Worm (Caenorhabditis elegans) whole organism, L1 larva: Measurements from ENCODE around the gene sfrp-1.

ENCODE experiments used
- C04F5.9 ChIP-seq: sonication (generic microtip); optimal IDR thresholded peaks from 2 replicates; lab custom pipeline; 2016; ENCODE audit warnings: missing genetic modification characterization, missing compliant biosample characterization
- C34B4.2 ChIP-seq: sonication (generic microtip); optimal IDR thresholded peaks from 2 replicates; lab custom pipeline; 2017; ENCODE audit warnings: mild to moderate bottlenecking, missing genetic modification characterization, missing compliant biosample characterization
- F16B12.6 ChIP-seq: fragments of 150-350 bp; optimal IDR thresholded peaks from 2 replicates; lab custom pipeline; 2014; ENCODE audit warnings: missing biosample characterization, missing genetic modification characterization
- Y116A8C.19 ChIP-seq: sonication (generic microtip); optimal IDR thresholded peaks from 2 replicates; lab custom pipeline; 2016; ENCODE audit warnings: missing compliant biosample characterization, missing genetic modification characterization, borderline replicate concordance
- aha-1 ChIP-seq: fragments of 150-350 bp; optimal IDR thresholded peaks from 2 replicates; lab custom pipeline; 2014; ENCODE audit warnings: missing biosample characterization, missing genetic modification characterization
- ama-1 ChIP-seq: fragments of 150-350 bp; optimal IDR thresholded peaks from 2 replicates; lab custom pipeline; 2014
- blmp-1 ChIP-seq: fragments of 150-350 bp; optimal IDR thresholded peaks from 2 replicates; lab custom pipeline; 2014; ENCODE audit warnings: missing biosample characterization, missing genetic modification characterization
- ceh-63 ChIP-seq: fragments of 200-800 bp; sonication (Bioruptor generic); optimal IDR thresholded peaks from 2 replicates; lab custom pipeline; 2018; ENCODE audit warnings: mild to moderate bottlenecking, missing genetic modification characterization, missing compliant biosample characterization
- ceh-88 ChIP-seq: fragments of 200-800 bp; sonication (Bioruptor generic); IDR thresholded peaks from 2 replicates; pipeline ENCODE4 v1.3.6; 2022; ENCODE audit warnings: missing genetic modification characterization, missing compliant biosample characterization
- ceh-90 ChIP-seq: sonication (generic microtip); optimal IDR thresholded peaks from 2 replicates; lab custom pipeline; 2016; ENCODE audit warnings: missing genetic modification characterization, missing compliant biosample characterization
- ces-1 ChIP-seq: fragments of 150-350 bp; optimal IDR thresholded peaks from 2 replicates; lab custom pipeline; 2014; ENCODE audit warnings: missing biosample characterization, missing genetic modification reagents, missing genetic modification characterization
- elt-2 ChIP-seq: sonication (generic microtip); optimal IDR thresholded peaks from 2 replicates; lab custom pipeline; 2016; ENCODE audit warnings: missing genetic modification characterization, mild to moderate bottlenecking, inconsistent platforms, missing compliant biosample characterization, missing genetic modification reagents
- fkh-10 ChIP-seq: sonication (generic microtip); optimal IDR thresholded peaks from 2 replicates; lab custom pipeline; 2017; ENCODE audit warnings: missing biosample characterization, missing genetic modification reagents, missing genetic modification characterization
- fkh-4 ChIP-seq: sonication (generic microtip); optimal IDR thresholded peaks from 2 replicates; lab custom pipeline; 2016; ENCODE audit warnings: missing compliant biosample characterization, missing genetic modification characterization, borderline replicate concordance
- hpl-2 ChIP-seq: fragments of 150-350 bp; optimal IDR thresholded peaks from 2 replicates; lab custom pipeline; 2014; ENCODE audit warnings: missing biosample characterization, missing genetic modification reagents, missing genetic modification characterization
- irx-1 ChIP-seq: sonication (generic microtip); optimal IDR thresholded peaks from 2 replicates; lab custom pipeline; 2016; ENCODE audit warnings: missing genetic modification characterization, missing compliant biosample characterization
- jun-1 ChIP-seq: fragments of 150-350 bp; optimal IDR thresholded peaks from 2 replicates; lab custom pipeline; 2014; ENCODE audit warnings: missing biosample characterization, missing genetic modification reagents, missing genetic modification characterization
- lin-13 ChIP-seq: fragments of 150-350 bp; optimal IDR thresholded peaks from 2 replicates; lab custom pipeline; 2014; ENCODE audit warnings: missing biosample characterization, missing genetic modification reagents, missing genetic modification characterization
- lin-35 ChIP-seq, 2 experiments: fragments of 150-350 bp; optimal IDR thresholded peaks; 2 replicates each; lab custom pipeline; 2014; ENCODE audit warnings: missing biosample characterization in 2 of 2, missing genetic modification characterization in 2 of 2, missing genetic modification reagents in 2 of 2
- lin-39 ChIP-seq: fragments of 150-350 bp; optimal IDR thresholded peaks from 2 replicates; lab custom pipeline; 2014; ENCODE audit warnings: missing biosample characterization, missing genetic modification reagents, missing genetic modification characterization
- lir-3 ChIP-seq: sonication (generic microtip); optimal IDR thresholded peaks from 2 replicates; lab custom pipeline; 2016; ENCODE audit warnings: mild to moderate bottlenecking, missing genetic modification characterization, moderate library complexity, missing compliant biosample characterization; ENCODE audit not compliant: poor library complexity
- lsy-2 ChIP-seq, 2 experiments: fragments of 150-350 bp; optimal IDR thresholded peaks; 2 replicates each; lab custom pipeline; 2014; ENCODE audit warnings: missing biosample characterization in 2 of 2, missing genetic modification characterization in 2 of 2
- mdl-1 ChIP-seq, 2 experiments: fragments of 150-350 bp; optimal IDR thresholded peaks; 2 replicates each; lab custom pipeline; 2014 to 2017; ENCODE audit warnings: missing biosample characterization in 2 of 2, missing genetic modification characterization in 2 of 2, inconsistent platforms in 1 of 2
- mef-2 ChIP-seq: fragments of 150-350 bp; optimal IDR thresholded peaks from 2 replicates; lab custom pipeline; 2014; ENCODE audit warnings: missing biosample characterization, missing genetic modification characterization
- mep-1 ChIP-seq: fragments of 150-350 bp; optimal IDR thresholded peaks from 2 replicates; lab custom pipeline; 2014; ENCODE audit warnings: missing biosample characterization, missing genetic modification characterization
- nhr-20 ChIP-seq: sonication (generic microtip); optimal IDR thresholded peaks from 2 replicates; lab custom pipeline; 2016; ENCODE audit warnings: mild to moderate bottlenecking, missing genetic modification characterization, missing compliant biosample characterization
- nhr-71 ChIP-seq: sonication (generic microtip); optimal IDR thresholded peaks from 2 replicates; lab custom pipeline; 2016; ENCODE audit warnings: mild to moderate bottlenecking, missing genetic modification characterization, moderate library complexity, missing compliant biosample characterization
- nhr-76 ChIP-seq: sonication (generic microtip); optimal IDR thresholded peaks from 2 replicates; lab custom pipeline; 2017; ENCODE audit warnings: missing biosample characterization, missing genetic modification characterization
- nhr-77 ChIP-seq: fragments of 150-350 bp; optimal IDR thresholded peaks from 2 replicates; lab custom pipeline; 2014; ENCODE audit warnings: missing biosample characterization, missing genetic modification characterization
- nhr-85 ChIP-seq: sonication (generic microtip); peaks from one replicate; lab custom pipeline; 2016; ENCODE audit warnings: missing genetic modification characterization, inconsistent platforms, missing compliant biosample characterization
- pax-3 ChIP-seq: fragments of 200-800 bp; sonication (Bioruptor generic); optimal IDR thresholded peaks from 2 replicates; lab custom pipeline; 2018; ENCODE audit warnings: mild to moderate bottlenecking, missing genetic modification characterization, moderate library complexity, missing compliant biosample characterization
- pqm-1 ChIP-seq: sonication (generic microtip); optimal IDR thresholded peaks from 3 replicates; lab custom pipeline; 2017; ENCODE audit warnings: missing biosample characterization, missing genetic modification characterization
- rnt-1 ChIP-seq: sonication (generic microtip); optimal IDR thresholded peaks from 2 replicates; lab custom pipeline; 2016; ENCODE audit warnings: mild to moderate bottlenecking, missing genetic modification characterization, moderate library complexity, missing compliant biosample characterization
- snpc-4 ChIP-seq: fragments of 150-350 bp; optimal IDR thresholded peaks from 2 replicates; lab custom pipeline; 2014; ENCODE audit warnings: missing biosample characterization, missing genetic modification characterization
- sptf-1 ChIP-seq: fragments of 150-350 bp; optimal IDR thresholded peaks from 2 replicates; lab custom pipeline; 2014; ENCODE audit warnings: missing biosample characterization, missing genetic modification characterization
- sup-37 ChIP-seq: fragments of 200-800 bp; sonication (Bioruptor generic); optimal IDR thresholded peaks from 2 replicates; lab custom pipeline; 2018; ENCODE audit warnings: mild to moderate bottlenecking, missing genetic modification characterization, missing compliant biosample characterization
- tbx-2 ChIP-seq: sonication (generic microtip); optimal IDR thresholded peaks from 2 replicates; lab custom pipeline; 2016; ENCODE audit warnings: missing genetic modification characterization, missing compliant biosample characterization
- tlp-1 ChIP-seq: fragments of 150-350 bp; optimal IDR thresholded peaks from 2 replicates; lab custom pipeline; 2014; ENCODE audit warnings: missing biosample characterization, missing genetic modification characterization
- unc-130 ChIP-seq: fragments of 150-350 bp; optimal IDR thresholded peaks from 2 replicates; lab custom pipeline; 2017; ENCODE audit warnings: missing biosample characterization, missing genetic modification characterization, inconsistent platforms
- unc-30 ChIP-seq: sonication (generic microtip); optimal IDR thresholded peaks from 2 replicates; lab custom pipeline; 2017; ENCODE audit warnings: missing biosample characterization, missing genetic modification characterization
- unc-62 ChIP-seq: fragments of 150-350 bp; optimal IDR thresholded peaks from 2 replicates; lab custom pipeline; 2014; ENCODE audit warnings: missing biosample characterization, missing genetic modification reagents, missing genetic modification characterization
- unc-98 ChIP-seq: fragments of 200-800 bp; sonication (Bioruptor generic); IDR thresholded peaks from 2 replicates; pipeline ENCODE4 v1.3.6; 2022; ENCODE audit warnings: missing genetic modification characterization, missing compliant biosample characterization
- xbp-1 ChIP-seq: sonication (generic microtip); optimal IDR thresholded peaks from 2 replicates; lab custom pipeline; 2016; ENCODE audit warnings: missing genetic modification characterization, missing compliant biosample characterization
- zag-1 ChIP-seq: fragments of 150-350 bp; optimal IDR thresholded peaks from 2 replicates; lab custom pipeline; 2014; ENCODE audit warnings: missing biosample characterization, missing genetic modification characterization
- zip-4 ChIP-seq: fragments of 200-800 bp; sonication (Bioruptor generic); optimal IDR thresholded peaks from 2 replicates; lab custom pipeline; 2018; ENCODE audit warnings: mild to moderate bottlenecking, missing genetic modification characterization, moderate library complexity, missing compliant biosample characterization
- ztf-11 ChIP-seq, 2 experiments: sonication (generic microtip); optimal IDR thresholded peaks; 2 replicates each; lab custom pipeline; 2016 to 2017; ENCODE audit warnings: missing genetic modification characterization in 2 of 2, missing biosample characterization in 1 of 2, missing compliant biosample characterization in 1 of 2
- ztf-4 ChIP-seq: fragments of 150-350 bp; optimal IDR thresholded peaks from 2 replicates; lab custom pipeline; 2014; ENCODE audit warnings: missing biosample characterization, missing genetic modification characterization

The sfrp-1 gene

ce11 chrIV:6378398-6378797 lies 23.8 kb downstream of the sfrp-1 start:
- TF ChIP-seq unc-30 (no peak), lir-3 (tag; lab: Kevin White, UChicago) (no peak), xbp-1 (tag; lab: Kevin White, UChicago) (no peak), unc-98 (GFP tag; lab: Robert Waterston, UW) (no peak), ztf-11 (tag; optimal IDR thresholded peaks at IDR 0.05; lab: Kevin White, UChicago) (no peak), Y116A8C.19 (tag; lab: Kevin White, UChicago) (no peak), mdl-1 (tag; optimal IDR thresholded peaks at IDR 0.05; lab: Kevin White, UChicago) (no peak), ztf-4 (no peak), ceh-88 (GFP tag; lab: Robert Waterston, UW) (no peak), hpl-2 (GFP tag; lab: Kevin White, UChicago) (no peak), ceh-63 (GFP tag; lab: Kevin White, UChicago) (no peak), pax-3 (tag; lab: Kevin White, UChicago) (no peak), zip-4 (no peak), pqm-1 (no peak), sup-37 (GFP tag; lab: Kevin White, UChicago) (no peak), lin-35 (GFP tag; optimal IDR thresholded peaks at IDR 0.05; lab: Kevin White, UChicago) (no peak)

- TF ChIP-seq aha-1 (tag; lab: Kevin White, UChicago), result no peak
- TF ChIP-seq mdl-1 (tag; optimal IDR thresholded peaks at IDR 0.05; lab: Kevin White, UChicago), result no peak
- TF ChIP-seq hpl-2 (GFP tag; lab: Kevin White, UChicago), result no peak
- no peak for TF ChIP-seq ceh-90
- TF ChIP-seq F16B12.6 (tag; lab: Kevin White, UChicago), result no peak
- TF ChIP-seq blmp-1, result no peak
- no peak for TF ChIP-seq mef-2 (tag; lab: Kevin White, UChicago)
These were observed 24.7 kb downstream of the sfrp-1 start for ce11 chrIV:6377335-6378069.

- TF ChIP-seq C34B4.2 (no peak), ceh-63 (GFP tag; lab: Kevin White, UChicago) (no peak), ces-1 (GFP tag; lab: Kevin White, UChicago) (no peak), sup-37 (GFP tag; lab: Kevin White, UChicago) (no peak), mep-1 (tag; lab: Kevin White, UChicago) (peak; percentile 92), lir-3 (tag; lab: Kevin White, UChicago) (peak; percentile 57), Y116A8C.19 (tag; lab: Kevin White, UChicago) (no peak), rnt-1 (tag; lab: Kevin White, UChicago) (peak; percentile 82), elt-2 (peak; percentile 18), unc-62 (no peak), C04F5.9 (tag; lab: Kevin White, UChicago) (peak; percentile 53), lsy-2 (tag; optimal IDR thresholded peaks at IDR 0.05; lab: Kevin White, UChicago) (peak; percentile 83 to 91), blmp-1 (no peak), unc-30 (no peak), irx-1 (tag; lab: Kevin White, UChicago) (peak; percentile 55), tbx-2 (tag; lab: Kevin White, UChicago) (peak; percentile 76), fkh-4 (tag; lab: Kevin White, UChicago) (no peak), nhr-71 (tag; lab: Kevin White, UChicago) (peak; percentile 89), nhr-77 (tag; lab: Kevin White, UChicago) (peak; percentile 58), sptf-1 (tag; lab: Kevin White, UChicago) (no peak), zag-1 (no peak), fkh-10 (GFP tag; lab: Kevin White, UChicago) (no peak), snpc-4 (tag; lab: Kevin White, UChicago) (peak; percentile 59), nhr-85 (peak; percentile 86), mef-2 (tag; lab: Kevin White, UChicago) (no peak), mdl-1 (tag; optimal IDR thresholded peaks at IDR 0.05; lab: Kevin White, UChicago) (peak in 1 of 2 experiments; percentile 54), jun-1 (tag; lab: Kevin White, UChicago) (peak; percentile 39), unc-130 (tag; lab: Kevin White, UChicago) (peak; percentile 34), hpl-2 (GFP tag; lab: Kevin White, UChicago) (no peak), tlp-1 (tag; lab: Kevin White, UChicago) (no peak), nhr-20 (tag; lab: Kevin White, UChicago) (peak; percentile 78), ama-1 (lab: Kevin White, UChicago) (no peak), lin-13 (GFP tag; lab: Kevin White, UChicago) (peak; percentile 74), lin-39 (tag; lab: Kevin White, UChicago) (peak; percentile 30), nhr-76 (tag; lab: Kevin White, UChicago) (no peak)
These were observed 25.6 kb downstream of the sfrp-1 start, which contains the start of the genes hrpf-2 and bli-6 for ce11 chrIV:6376473-6377115. Gene hrpf-2, minus strand, starts transcription at chrIV:6376523. Gene bli-6, plus strand, starts transcription at chrIV:6377065.
